Worm (Caenorhabditis elegans) whole organism, L1 larva: ENCODE results near the gene sru-29.

ENCODE experiments used
- C04F5.9 ChIP-seq: sonication (generic microtip); optimal IDR thresholded peaks from 2 replicates; lab custom pipeline; 2016; ENCODE audit warnings: missing genetic modification characterization, missing compliant biosample characterization
- C16A3.4 ChIP-seq: fragments of 150-350 bp; optimal IDR thresholded peaks from 2 replicates; lab custom pipeline; 2014; ENCODE audit warnings: missing biosample characterization, missing genetic modification characterization
- C34B4.2 ChIP-seq: sonication (generic microtip); optimal IDR thresholded peaks from 2 replicates; lab custom pipeline; 2017; ENCODE audit warnings: mild to moderate bottlenecking, missing genetic modification characterization, missing compliant biosample characterization
- F16B12.6 ChIP-seq: fragments of 150-350 bp; optimal IDR thresholded peaks from 2 replicates; lab custom pipeline; 2014; ENCODE audit warnings: missing biosample characterization, missing genetic modification characterization
- aha-1 ChIP-seq: fragments of 150-350 bp; optimal IDR thresholded peaks from 2 replicates; lab custom pipeline; 2014; ENCODE audit warnings: missing biosample characterization, missing genetic modification characterization
- alr-1 ChIP-seq: fragments of 200-800 bp; sonication (Bioruptor generic); optimal IDR thresholded peaks from 2 replicates; lab custom pipeline; 2018; ENCODE audit warnings: borderline replicate concordance, mild to moderate bottlenecking, missing genetic modification characterization, missing compliant biosample characterization
- ama-1 ChIP-seq: fragments of 150-350 bp; optimal IDR thresholded peaks from 2 replicates; lab custom pipeline; 2014
- blmp-1 ChIP-seq: fragments of 150-350 bp; optimal IDR thresholded peaks from 2 replicates; lab custom pipeline; 2014; ENCODE audit warnings: missing biosample characterization, missing genetic modification characterization
- ceh-63 ChIP-seq: fragments of 200-800 bp; sonication (Bioruptor generic); optimal IDR thresholded peaks from 2 replicates; lab custom pipeline; 2018; ENCODE audit warnings: mild to moderate bottlenecking, missing genetic modification characterization, missing compliant biosample characterization
- ceh-82 ChIP-seq, 3 experiments: fragments of 150-350 bp in 1 of 3; sonication (generic microtip) in 2 of 3; optimal IDR thresholded peaks; 2 replicates each; lab custom pipeline; 2014 to 2017; ENCODE audit warnings: missing biosample characterization in 3 of 3, missing genetic modification characterization in 3 of 3
- ces-1 ChIP-seq: fragments of 150-350 bp; optimal IDR thresholded peaks from 2 replicates; lab custom pipeline; 2014; ENCODE audit warnings: missing biosample characterization, missing genetic modification reagents, missing genetic modification characterization
- dpl-1 ChIP-seq, 3 experiments: fragments of 150-350 bp in 2 of 3; sonication (generic microtip) in 1 of 3; optimal IDR thresholded peaks; 2 replicates each; lab custom pipeline; 2014 to 2017; ENCODE audit warnings: missing biosample characterization in 3 of 3, missing genetic modification characterization in 3 of 3, missing genetic modification reagents in 3 of 3
- efl-1 ChIP-seq, 4 experiments: fragments of 150-350 bp; optimal IDR thresholded peaks in 3 of 4; peaks in 1 of 4; 1 replicate in 1 of 4; 2 replicates in 3 of 4; lab custom pipeline; 2014; ENCODE audit warnings: missing biosample characterization in 2 of 4, missing genetic modification characterization in 2 of 4, missing genetic modification reagents in 2 of 4
- efl-3 ChIP-seq: fragments of 200-800 bp; sonication (Bioruptor generic); optimal IDR thresholded peaks from 2 replicates; lab custom pipeline; 2018; ENCODE audit warnings: mild to moderate bottlenecking, missing genetic modification characterization, missing compliant biosample characterization
- egl-13 ChIP-seq: sonication (generic microtip); optimal IDR thresholded peaks from 2 replicates; lab custom pipeline; 2016; ENCODE audit warnings: missing genotype, missing genetic modification reagents, missing genetic modification characterization, missing compliant biosample characterization
- egl-27 ChIP-seq, 2 experiments: fragments of 150-350 bp in 1 of 2; sonication (generic microtip); optimal IDR thresholded peaks; 3 replicates each; lab custom pipeline; 2017 to 2018; ENCODE audit warnings: missing biosample characterization in 2 of 2, missing genetic modification characterization in 2 of 2, missing genetic modification reagents in 2 of 2
- elt-3 ChIP-seq, 6 experiments: fragments of 150-350 bp in 1 of 6; sonication (generic microtip); optimal IDR thresholded peaks; 2 replicates each; lab custom pipeline; 2017 to 2018; ENCODE audit warnings: missing biosample characterization in 6 of 6, missing genetic modification characterization in 6 of 6, inconsistent platforms in 1 of 6
- ets-5 ChIP-seq: fragments of 200-800 bp; sonication (Bioruptor generic); IDR thresholded peaks from 2 replicates; pipeline ENCODE4 v1.3.6; 2022; ENCODE audit warnings: missing genetic modification characterization, missing compliant biosample characterization
- fkh-4 ChIP-seq: sonication (generic microtip); optimal IDR thresholded peaks from 2 replicates; lab custom pipeline; 2016; ENCODE audit warnings: missing compliant biosample characterization, missing genetic modification characterization, borderline replicate concordance
- fkh-8 ChIP-seq: sonication (generic microtip); optimal IDR thresholded peaks from 2 replicates; lab custom pipeline; 2016; ENCODE audit warnings: mild to moderate bottlenecking, missing genetic modification characterization, missing compliant biosample characterization
- fos-1 ChIP-seq: fragments of 150-350 bp; optimal IDR thresholded peaks from 2 replicates; lab custom pipeline; 2014; ENCODE audit warnings: missing biosample characterization, missing genetic modification characterization
- grh-1 ChIP-seq: fragments of 200-800 bp; sonication (Bioruptor generic); IDR thresholded peaks from 2 replicates; pipeline ENCODE4 v1.3.6; 2022; ENCODE audit warnings: missing genetic modification reagents, missing genetic modification characterization, missing compliant biosample characterization
- hlh-17 ChIP-seq: fragments of 200-800 bp; sonication (Bioruptor generic); optimal IDR thresholded peaks from 2 replicates; lab custom pipeline; 2018; ENCODE audit warnings: missing genetic modification characterization, mild to moderate bottlenecking, missing compliant biosample characterization, moderate library complexity, borderline replicate concordance
- irx-1 ChIP-seq: sonication (generic microtip); optimal IDR thresholded peaks from 2 replicates; lab custom pipeline; 2016; ENCODE audit warnings: missing genetic modification characterization, missing compliant biosample characterization
- isw-1 ChIP-seq: fragments of 200-800 bp; sonication (Bioruptor generic); IDR thresholded peaks from 2 replicates; pipeline ENCODE4 v1.3.6; 2022; ENCODE audit warnings: missing genetic modification characterization, missing compliant biosample characterization
- lin-15B ChIP-seq: fragments of 150-350 bp; sonication (generic microtip); optimal IDR thresholded peaks from 3 replicates; lab custom pipeline; 2014; ENCODE audit warnings: missing biosample characterization, missing genetic modification characterization
- lir-3 ChIP-seq: sonication (generic microtip); optimal IDR thresholded peaks from 2 replicates; lab custom pipeline; 2016; ENCODE audit warnings: mild to moderate bottlenecking, missing genetic modification characterization, moderate library complexity, missing compliant biosample characterization; ENCODE audit not compliant: poor library complexity
- mab-9 ChIP-seq: fragments of 200-800 bp; sonication (Bioruptor generic); IDR thresholded peaks from 2 replicates; pipeline ENCODE4 v1.3.6; 2022; ENCODE audit warnings: missing genetic modification reagents, missing genetic modification characterization, missing compliant biosample characterization
- mef-2 ChIP-seq: fragments of 150-350 bp; optimal IDR thresholded peaks from 2 replicates; lab custom pipeline; 2014; ENCODE audit warnings: missing biosample characterization, missing genetic modification characterization
- mep-1 ChIP-seq: fragments of 150-350 bp; optimal IDR thresholded peaks from 2 replicates; lab custom pipeline; 2014; ENCODE audit warnings: missing biosample characterization, missing genetic modification characterization
- nhr-11 ChIP-seq: fragments of 150-350 bp; optimal IDR thresholded peaks from 2 replicates; lab custom pipeline; 2014; ENCODE audit warnings: missing biosample characterization, missing genetic modification characterization
- nhr-12 ChIP-seq: sonication (generic microtip); optimal IDR thresholded peaks from 2 replicates; lab custom pipeline; 2017; ENCODE audit warnings: missing biosample characterization, missing genetic modification characterization
- nhr-19 ChIP-seq: fragments of 200-800 bp; sonication (Bioruptor generic); conservative IDR thresholded peaks from 2 replicates; pipeline ENCODE4 v1.3.6; 2022; ENCODE audit warnings: missing genetic modification characterization, missing compliant biosample characterization
- nhr-237 ChIP-seq: fragments of 150-350 bp; optimal IDR thresholded peaks from 2 replicates; lab custom pipeline; 2014; ENCODE audit warnings: missing biosample characterization, missing genetic modification characterization
- nhr-28 ChIP-seq: fragments of 150-350 bp; optimal IDR thresholded peaks from 2 replicates; lab custom pipeline; 2014; ENCODE audit warnings: missing biosample characterization, missing genetic modification characterization
- nhr-47 ChIP-seq: sonication (generic microtip); optimal IDR thresholded peaks from 2 replicates; lab custom pipeline; 2016; ENCODE audit warnings: mild to moderate bottlenecking, missing genetic modification characterization, moderate library complexity, missing compliant biosample characterization
- nhr-77 ChIP-seq: fragments of 150-350 bp; optimal IDR thresholded peaks from 2 replicates; lab custom pipeline; 2014; ENCODE audit warnings: missing biosample characterization, missing genetic modification characterization
- nhr-85 ChIP-seq: sonication (generic microtip); peaks from one replicate; lab custom pipeline; 2016; ENCODE audit warnings: missing genetic modification characterization, inconsistent platforms, missing compliant biosample characterization
- pqm-1 ChIP-seq: sonication (generic microtip); optimal IDR thresholded peaks from 3 replicates; lab custom pipeline; 2017; ENCODE audit warnings: missing biosample characterization, missing genetic modification characterization
- snu-23 ChIP-seq: sonication (generic microtip); optimal IDR thresholded peaks from 2 replicates; lab custom pipeline; 2016; ENCODE audit warnings: missing genetic modification characterization, missing compliant biosample characterization
- sox-4 ChIP-seq: sonication (generic microtip); optimal IDR thresholded peaks from 2 replicates; lab custom pipeline; 2016; ENCODE audit warnings: missing genetic modification characterization, missing compliant biosample characterization
- sptf-1 ChIP-seq: fragments of 150-350 bp; optimal IDR thresholded peaks from 2 replicates; lab custom pipeline; 2014; ENCODE audit warnings: missing biosample characterization, missing genetic modification characterization
- sup-37 ChIP-seq: fragments of 200-800 bp; sonication (Bioruptor generic); optimal IDR thresholded peaks from 2 replicates; lab custom pipeline; 2018; ENCODE audit warnings: mild to moderate bottlenecking, missing genetic modification characterization, missing compliant biosample characterization
- tbx-2 ChIP-seq: sonication (generic microtip); optimal IDR thresholded peaks from 2 replicates; lab custom pipeline; 2016; ENCODE audit warnings: missing genetic modification characterization, missing compliant biosample characterization
- tlp-1 ChIP-seq: fragments of 150-350 bp; optimal IDR thresholded peaks from 2 replicates; lab custom pipeline; 2014; ENCODE audit warnings: missing biosample characterization, missing genetic modification characterization
- unc-130 ChIP-seq: fragments of 150-350 bp; optimal IDR thresholded peaks from 2 replicates; lab custom pipeline; 2017; ENCODE audit warnings: missing biosample characterization, missing genetic modification characterization, inconsistent platforms
- unc-62 ChIP-seq: fragments of 150-350 bp; optimal IDR thresholded peaks from 2 replicates; lab custom pipeline; 2014; ENCODE audit warnings: missing biosample characterization, missing genetic modification reagents, missing genetic modification characterization
- unc-86 ChIP-seq: sonication (generic microtip); optimal IDR thresholded peaks from 2 replicates; lab custom pipeline; 2016; ENCODE audit warnings: missing genetic modification characterization, missing compliant biosample characterization
- unc-98 ChIP-seq: fragments of 200-800 bp; sonication (Bioruptor generic); IDR thresholded peaks from 2 replicates; pipeline ENCODE4 v1.3.6; 2022; ENCODE audit warnings: missing genetic modification characterization, missing compliant biosample characterization
- zag-1 ChIP-seq: fragments of 150-350 bp; optimal IDR thresholded peaks from 2 replicates; lab custom pipeline; 2014; ENCODE audit warnings: missing biosample characterization, missing genetic modification characterization
- zip-4 ChIP-seq: fragments of 200-800 bp; sonication (Bioruptor generic); optimal IDR thresholded peaks from 2 replicates; lab custom pipeline; 2018; ENCODE audit warnings: mild to moderate bottlenecking, missing genetic modification characterization, moderate library complexity, missing compliant biosample characterization
- ztf-11 ChIP-seq, 2 experiments: sonication (generic microtip); optimal IDR thresholded peaks; 2 replicates each; lab custom pipeline; 2016 to 2017; ENCODE audit warnings: missing genetic modification characterization in 2 of 2, missing biosample characterization in 1 of 2, missing compliant biosample characterization in 1 of 2

Gene sru-29

ce11 chrV:9789657-9790261, 21.5 kb upstream of the sru-29 start, which contains the start of gene ztf-7:
TSS of gene ztf-7 (minus strand) at chrV:9789707.
- no peak for TF ChIP-seq ceh-63 (GFP tag; lab: Kevin White, UChicago)
- TF ChIP-seq nhr-85 = peak; percentile 99
- peak; percentile 98 for TF ChIP-seq sup-37
- TF ChIP-seq C34B4.2 (tag; lab: Kevin White, UChicago) = peak; percentile 61
- peak; percentile 69 for TF ChIP-seq F16B12.6
- peak; percentile 97 for TF ChIP-seq irx-1 (tag; lab: Kevin White, UChicago)
- peak; percentile 58 for TF ChIP-seq fkh-4 (tag; lab: Kevin White, UChicago)
- TF ChIP-seq ama-1 (lab: Kevin White, UChicago) = peak; percentile 72
- TF ChIP-seq ces-1 (GFP tag; lab: Kevin White, UChicago) = no peak
- peak; percentile 91 to 93 for TF ChIP-seq efl-1 (optimal IDR thresholded peaks at IDR 0.05; lab: Kevin White, UChicago)
- peak; percentile 83 to 99 for TF ChIP-seq efl-1 (GFP tag; optimal IDR thresholded peaks at IDR 0.05 in 1 of 2; lab: Kevin White, UChicago)
- TF ChIP-seq hlh-17 (GFP tag; lab: Kevin White, UChicago) = no peak
- TF ChIP-seq snu-23 (GFP tag; lab: Kevin White, UChicago) = peak; percentile 99
- TF ChIP-seq dpl-1 (GFP tag; optimal IDR thresholded peaks at IDR 0.05; lab: Kevin White, UChicago) = peak; percentile 85 to 89 (median 87)
- TF ChIP-seq zag-1 = no peak
- no peak for TF ChIP-seq unc-62
- peak; percentile 99 for TF ChIP-seq unc-130 (tag; lab: Kevin White, UChicago)
- peak; percentile 81 for TF ChIP-seq nhr-77 (tag; lab: Kevin White, UChicago)
- peak; percentile 99 for TF ChIP-seq nhr-47 (tag; lab: Kevin White, UChicago)
- peak; percentile 99 for TF ChIP-seq mep-1 (tag; lab: Kevin White, UChicago)
- TF ChIP-seq isw-1 = peak; percentile 96
- peak; percentile 92 for TF ChIP-seq mab-9 (GFP tag; lab: Robert Waterston, UW)
- TF ChIP-seq ceh-82 (tag; optimal IDR thresholded peaks at IDR 0.05; lab: Kevin White, UChicago) = peak; percentile 85 to 94 (median 85)
- TF ChIP-seq grh-1 (GFP tag; lab: Robert Waterston, UW) = peak; percentile 96
- peak; percentile 99 for TF ChIP-seq tbx-2
- no peak for TF ChIP-seq nhr-28
- TF ChIP-seq unc-98 (GFP tag; lab: Robert Waterston, UW) = peak; percentile 87
- peak; percentile 97 for TF ChIP-seq unc-86 (tag; lab: Kevin White, UChicago)
- no peak for TF ChIP-seq tlp-1
- TF ChIP-seq lin-15B (tag; lab: Kevin White, UChicago) = peak; percentile 75
- no peak for TF ChIP-seq egl-27 (tag; optimal IDR thresholded peaks at IDR 0.05; lab: Kevin White, UChicago)
- TF ChIP-seq mef-2 (tag; lab: Kevin White, UChicago) = peak; percentile 90
- TF ChIP-seq ets-5 (GFP tag; lab: Robert Waterston, UW) = no peak
- peak; percentile 97 for TF ChIP-seq C16A3.4 (tag; lab: Kevin White, UChicago)
- peak; percentile 83 for TF ChIP-seq aha-1 (tag; lab: Kevin White, UChicago)
- TF ChIP-seq C04F5.9 (tag; lab: Kevin White, UChicago) = peak; percentile 85
- TF ChIP-seq ztf-11 (tag; optimal IDR thresholded peaks at IDR 0.05; lab: Kevin White, UChicago) = peak in 1 of 2 experiments; percentile 87
- peak; percentile 82 for TF ChIP-seq fos-1 (tag; lab: Kevin White, UChicago)
- TF ChIP-seq nhr-11 = peak; percentile 93
- TF ChIP-seq sox-4 = peak; percentile 86
- TF ChIP-seq lir-3 = peak; percentile 86
- peak; percentile 99 for TF ChIP-seq nhr-19
- TF ChIP-seq blmp-1 (tag; lab: Kevin White, UChicago) = peak; percentile 88
- peak; percentile 74 for TF ChIP-seq nhr-237 (tag; lab: Kevin White, UChicago)
- TF ChIP-seq efl-3 (GFP tag; lab: Kevin White, UChicago) = peak; percentile 66
- TF ChIP-seq fkh-8 (tag; lab: Kevin White, UChicago) = peak; percentile 99
- TF ChIP-seq pqm-1 (tag; lab: Kevin White, UChicago) = no peak
- TF ChIP-seq sptf-1 (tag; lab: Kevin White, UChicago) = no peak
- TF ChIP-seq zip-4 (GFP tag; lab: Kevin White, UChicago) = peak; percentile 82
- no peak for TF ChIP-seq alr-1
- peak in 3 of 6 experiments; percentile 41 to 97 (median 85) for TF ChIP-seq elt-3 (tag; optimal IDR thresholded peaks at IDR 0.05; lab: Kevin White, UChicago)
- TF ChIP-seq nhr-12 (tag; lab: Kevin White, UChicago) = no peak
- peak; percentile 95 for TF ChIP-seq egl-13
